Worm (Caenorhabditis elegans) whole organism, L3 larva: ENCODE data around the gene arrd-8.

Experiments used
- ZK546.5 ChIP-seq: sonication (generic microtip); optimal IDR thresholded peaks from 2 replicates; lab custom pipeline; 2017; ENCODE audit warnings: missing biosample characterization, missing genetic modification characterization
- aly-2 ChIP-seq: fragments of 150-350 bp; optimal IDR thresholded peaks from 2 replicates; lab custom pipeline; 2014; ENCODE audit warnings: missing biosample characterization, missing genetic modification characterization
- ama-1 ChIP-seq: fragments of 150-350 bp; optimal IDR thresholded peaks from 2 replicates; lab custom pipeline; 2018
- ceh-16 ChIP-seq: sonication (generic microtip); optimal IDR thresholded peaks from 2 replicates; lab custom pipeline; 2017; ENCODE audit warnings: missing biosample characterization, missing genetic modification characterization
- ceh-28 ChIP-seq: fragments of 150-350 bp; optimal IDR thresholded peaks from 2 replicates; lab custom pipeline; 2014; ENCODE audit warnings: missing biosample characterization, missing genetic modification reagents, missing genetic modification characterization
- ceh-82 ChIP-seq: fragments of 150-350 bp; optimal IDR thresholded peaks from 2 replicates; lab custom pipeline; 2014; ENCODE audit warnings: missing biosample characterization, missing genetic modification characterization
- ceh-9 ChIP-seq: sonication (generic microtip); optimal IDR thresholded peaks from 2 replicates; lab custom pipeline; 2018; ENCODE audit warnings: missing biosample characterization, missing genetic modification characterization
- daf-12 ChIP-seq: fragments of 150-350 bp; optimal IDR thresholded peaks from 2 replicates; lab custom pipeline; 2014; ENCODE audit warnings: missing biosample characterization, missing genetic modification reagents, missing genetic modification characterization
- egl-27 ChIP-seq: sonication (generic microtip); optimal IDR thresholded peaks from 4 replicates; lab custom pipeline; 2017; ENCODE audit warnings: missing biosample characterization, missing genetic modification reagents, missing genetic modification characterization
- elt-2 ChIP-seq: sonication (generic microtip); optimal IDR thresholded peaks from 2 replicates; lab custom pipeline; 2016; ENCODE audit warnings: missing genetic modification reagents, mild to moderate bottlenecking, missing genetic modification characterization, missing compliant biosample characterization
- eor-1 ChIP-seq, 2 experiments: fragments of 150-350 bp; optimal IDR thresholded peaks; 2 replicates each; lab custom pipeline; 2014 to 2018; ENCODE audit warnings: missing biosample characterization in 2 of 2, missing genetic modification characterization in 2 of 2
- fkh-2 ChIP-seq: fragments of 150-350 bp; optimal IDR thresholded peaks from 2 replicates; lab custom pipeline; 2014; ENCODE audit warnings: missing biosample characterization, missing genetic modification reagents, missing genetic modification characterization
- fos-1 ChIP-seq: fragments of 150-350 bp; optimal IDR thresholded peaks from 2 replicates; lab custom pipeline; 2014; ENCODE audit warnings: missing biosample characterization, missing genetic modification characterization
- jun-1 ChIP-seq: fragments of 150-350 bp; optimal IDR thresholded peaks from 2 replicates; lab custom pipeline; 2014; ENCODE audit warnings: missing biosample characterization, missing genetic modification reagents, missing genetic modification characterization
- lin-15B ChIP-seq: fragments of 150-350 bp; optimal IDR thresholded peaks from 2 replicates; lab custom pipeline; 2014; ENCODE audit warnings: missing biosample characterization, missing genetic modification characterization
- lin-39 ChIP-seq: fragments of 150-350 bp; optimal IDR thresholded peaks from 2 replicates; lab custom pipeline; 2018; ENCODE audit warnings: missing biosample characterization, missing genetic modification reagents, missing genetic modification characterization
- lsy-12 ChIP-seq: sonication (generic microtip); optimal IDR thresholded peaks from 2 replicates; lab custom pipeline; 2016; ENCODE audit warnings: mild to moderate bottlenecking, missing genetic modification characterization, missing compliant biosample characterization
- mml-1 ChIP-seq: fragments of 150-350 bp; sonication (generic microtip); optimal IDR thresholded peaks from 3 replicates; lab custom pipeline; 2014; ENCODE audit warnings: missing biosample characterization, missing genetic modification characterization
- nhr-11 ChIP-seq: fragments of 150-350 bp; optimal IDR thresholded peaks from 2 replicates; lab custom pipeline; 2014; ENCODE audit warnings: missing biosample characterization, missing genetic modification characterization
- nhr-23 ChIP-seq: fragments of 150-350 bp; optimal IDR thresholded peaks from 2 replicates; lab custom pipeline; 2014; ENCODE audit warnings: missing biosample characterization, missing genetic modification reagents, missing genetic modification characterization
- nhr-25 ChIP-seq: sonication (generic microtip); optimal IDR thresholded peaks from 2 replicates; lab custom pipeline; 2017; ENCODE audit warnings: missing biosample characterization, missing genetic modification characterization
- nhr-43 ChIP-seq: sonication (generic microtip); optimal IDR thresholded peaks from 2 replicates; lab custom pipeline; 2016; ENCODE audit warnings: mild to moderate bottlenecking, missing genetic modification characterization, missing compliant biosample characterization; ENCODE audit not compliant: poor library complexity, severe bottlenecking
- nhr-76 ChIP-seq: fragments of 150-350 bp; sonication (generic microtip); optimal IDR thresholded peaks from 5 replicates; lab custom pipeline; 2014; ENCODE audit warnings: missing biosample characterization, missing genetic modification characterization
- nhr-77 ChIP-seq: fragments of 150-350 bp; optimal IDR thresholded peaks from 2 replicates; lab custom pipeline; 2014; ENCODE audit warnings: missing biosample characterization, missing genetic modification characterization
- pha-4 ChIP-seq: fragments of 150-350 bp; optimal IDR thresholded peaks from 2 replicates; lab custom pipeline; 2014; ENCODE audit warnings: missing biosample characterization, missing genetic modification reagents, missing genetic modification characterization
- pqm-1 ChIP-seq: fragments of 150-350 bp; optimal IDR thresholded peaks from 2 replicates; lab custom pipeline; 2017; ENCODE audit warnings: missing biosample characterization, missing genetic modification characterization, inconsistent platforms
- sea-2 ChIP-seq: fragments of 150-350 bp; sonication (generic microtip); optimal IDR thresholded peaks from 4 replicates; lab custom pipeline; 2014; ENCODE audit warnings: missing biosample characterization, missing genetic modification reagents, missing genetic modification characterization
- skn-1 ChIP-seq: fragments of 150-350 bp; optimal IDR thresholded peaks from 2 replicates; lab custom pipeline; 2014; ENCODE audit warnings: missing biosample characterization, missing genetic modification characterization
- snpc-4 ChIP-seq: fragments of 150-350 bp; optimal IDR thresholded peaks from 2 replicates; lab custom pipeline; 2014; ENCODE audit warnings: missing biosample characterization, missing genetic modification characterization
- tbx-2 ChIP-seq: sonication (generic microtip); optimal IDR thresholded peaks from 2 replicates; lab custom pipeline; 2016; ENCODE audit warnings: mild to moderate bottlenecking, missing genetic modification characterization, missing compliant biosample characterization
- unc-39 ChIP-seq: sonication (generic microtip); optimal IDR thresholded peaks from 4 replicates; lab custom pipeline; 2017; ENCODE audit warnings: missing biosample characterization, missing genetic modification characterization
- zag-1 ChIP-seq: fragments of 150-350 bp; optimal IDR thresholded peaks from 2 replicates; lab custom pipeline; 2014; ENCODE audit warnings: missing biosample characterization, missing genetic modification characterization
- ztf-11 ChIP-seq: fragments of 150-350 bp; optimal IDR thresholded peaks from 2 replicates; lab custom pipeline; 2014; ENCODE audit warnings: missing biosample characterization, missing genetic modification characterization
- ztf-4 ChIP-seq: fragments of 150-350 bp; optimal IDR thresholded peaks from 2 replicates; lab custom pipeline; 2014; ENCODE audit warnings: missing biosample characterization, missing genetic modification characterization

arrd-8 gene

ce11 chrII:12059872-12060271 lies 5.0 kb upstream of the arrd-8 start:
- TF ChIP-seq ama-1 (lab: Kevin White, UChicago) (peak; percentile 65), nhr-43 (peak; percentile 74), lsy-12 (peak; percentile 51), lin-39 (tag; lab: Kevin White, UChicago) (no peak)

ce11 chrII:12062521-12062920 lies 2.4 kb upstream of the arrd-8 start, which contains the start of gene arrd-7:
arrd-7 (minus strand) TSS chrII:12062621.
- TF ChIP-seq unc-39 (tag; lab: Kevin White, UChicago) = no peak
- no peak for TF ChIP-seq ama-1 (lab: Kevin White, UChicago)
- no peak for TF ChIP-seq elt-2
- TF ChIP-seq ceh-9 (tag; lab: Kevin White, UChicago) = no peak
- TF ChIP-seq, all 47 proteins: peak for 0

ce11 chrII:12063076-12063475 lies 1.8 kb upstream of the arrd-8 start:
- TF ChIP-seq sea-2 (GFP tag; lab: Kevin White, UChicago) = no peak
- no peak for TF ChIP-seq snpc-4 (tag; lab: Kevin White, UChicago)
- TF ChIP-seq pha-4 (tag; lab: Kevin White, UChicago) = peak; percentile 0
- peak; percentile 34 for TF ChIP-seq pqm-1 (tag; lab: Kevin White, UChicago)
- TF ChIP-seq eor-1 (tag; optimal IDR thresholded peaks at IDR 0.05; lab: Kevin White, UChicago) = no peak
- no peak for TF ChIP-seq jun-1 (tag; lab: Kevin White, UChicago)
- TF ChIP-seq lsy-12 = no peak
- peak; percentile 72 for TF ChIP-seq elt-2
- TF ChIP-seq fos-1 (tag; lab: Kevin White, UChicago) = no peak

ce11 chrII:12067451-12068076 lies 2.7 kb downstream of the arrd-8 start, which contains the start of gene Y17G7B.22:
Y17G7B.22 (plus strand) TSS chrII:12068026.
- no peak for TF ChIP-seq snpc-4 (tag; lab: Kevin White, UChicago)
- TF ChIP-seq ceh-9 (tag; lab: Kevin White, UChicago) = no peak
- no peak for TF ChIP-seq egl-27 (tag; lab: Kevin White, UChicago)
- no peak for TF ChIP-seq lin-15B (tag; lab: Kevin White, UChicago)
- TF ChIP-seq aly-2 = no peak
- TF ChIP-seq nhr-77 (tag; lab: Kevin White, UChicago) = no peak
- TF ChIP-seq, all 47 proteins: peak for 0

- TF ChIP-seq nhr-77 (tag; lab: Kevin White, UChicago) (no peak), nhr-23 (tag; lab: Kevin White, UChicago) (no peak), nhr-25 (tag; lab: Kevin White, UChicago) (no peak)
Measured at ce11 chrII:12071243-12071642, 6.4 kb downstream of the arrd-8 start.

- no peak for TF ChIP-seq daf-12
- no peak for TF ChIP-seq aly-2
- TF ChIP-seq ztf-4 (tag; lab: Kevin White, UChicago) = no peak
- no peak for TF ChIP-seq zag-1 (tag; lab: Kevin White, UChicago)
- TF ChIP-seq ztf-11 = no peak
- no peak for TF ChIP-seq nhr-76 (tag; lab: Kevin White, UChicago)
- TF ChIP-seq mml-1 (tag; lab: Kevin White, UChicago) = no peak
- TF ChIP-seq ceh-82 = no peak
- no peak for TF ChIP-seq snpc-4 (tag; lab: Kevin White, UChicago)
- TF ChIP-seq lsy-12 = no peak
Measured at ce11 chrII:12076355-12076754, 11.5 kb downstream of the arrd-8 start.

- no peak for TF ChIP-seq aly-2
- no peak for TF ChIP-seq ama-1 (lab: Kevin White, UChicago)
- no peak for TF ChIP-seq nhr-77 (tag; lab: Kevin White, UChicago)
- TF ChIP-seq nhr-76 (tag; lab: Kevin White, UChicago) = no peak
- no peak for TF ChIP-seq lin-39 (tag; lab: Kevin White, UChicago)
- no peak for TF ChIP-seq skn-1 (tag; lab: Kevin White, UChicago)
- TF ChIP-seq pha-4 (tag; lab: Kevin White, UChicago) = no peak
- no peak for TF ChIP-seq lin-15B (tag; lab: Kevin White, UChicago)
- TF ChIP-seq tbx-2 (tag; lab: Kevin White, UChicago) = no peak
- no peak for TF ChIP-seq elt-2
- TF ChIP-seq ZK546.5 (tag; lab: Kevin White, UChicago) = no peak
- TF ChIP-seq mml-1 (tag; lab: Kevin White, UChicago) = no peak
- no peak for TF ChIP-seq nhr-11 (tag; lab: Kevin White, UChicago)
- no peak for TF ChIP-seq ceh-28 (tag; lab: Kevin White, UChicago)
- TF ChIP-seq ceh-16 = no peak
- TF ChIP-seq daf-12 = no peak
- TF ChIP-seq zag-1 (tag; lab: Kevin White, UChicago) = no peak
- no peak for TF ChIP-seq fkh-2 (tag; lab: Kevin White, UChicago)
- no peak for TF ChIP-seq ztf-11
Measured at ce11 chrII:12077281-12077680, 12.4 kb downstream of the arrd-8 start.
